Worm (Caenorhabditis elegans): ENCODE results near the gene R102.4.
"Not testable (repeated sequence)": the region's sequence is repeated elsewhere in the genome, so short reads cannot be mapped to it uniquely, and the experiment has no call there.

The R102.4 gene

ce11 chrIV:10654047-10654446 lies 41.1 kb downstream of the R102.4 start, which contains the start of gene glb-19:
Gene glb-19 (minus strand): TSS chrIV:10654147.
- TF ChIP-seq dpl-1 (GFP tag; optimal IDR thresholded peaks at IDR 0.05); let-526 (GFP tag; IDR thresholded peaks at IDR 0.05); F39B2.1 (GFP tag; IDR thresholded peaks at IDR 0.05): not testable (repeated sequence)

All from whole organism, young adult.